Worm (Caenorhabditis elegans) whole organism, L1 larva: ENCODE results near the gene sma-1.

Experiments
- C04F5.9 ChIP-seq: sonication (generic microtip); optimal IDR thresholded peaks from 2 replicates; lab custom pipeline; 2016; ENCODE audit warnings: missing genetic modification characterization, missing compliant biosample characterization
- egl-27 ChIP-seq, 2 experiments: fragments of 150-350 bp in 1 of 2; sonication (generic microtip); optimal IDR thresholded peaks; 3 replicates each; lab custom pipeline; 2017 to 2018; ENCODE audit warnings: missing biosample characterization in 2 of 2, missing genetic modification characterization in 2 of 2, missing genetic modification reagents in 2 of 2
- fos-1 ChIP-seq: fragments of 150-350 bp; optimal IDR thresholded peaks from 2 replicates; lab custom pipeline; 2014; ENCODE audit warnings: missing biosample characterization, missing genetic modification characterization
- nhr-237 ChIP-seq: fragments of 150-350 bp; optimal IDR thresholded peaks from 2 replicates; lab custom pipeline; 2014; ENCODE audit warnings: missing biosample characterization, missing genetic modification characterization
- nhr-47 ChIP-seq: sonication (generic microtip); optimal IDR thresholded peaks from 2 replicates; lab custom pipeline; 2016; ENCODE audit warnings: mild to moderate bottlenecking, missing genetic modification characterization, moderate library complexity, missing compliant biosample characterization
- nhr-90 ChIP-seq: sonication (generic microtip); optimal IDR thresholded peaks from 2 replicates; lab custom pipeline; 2016; ENCODE audit warnings: mild to moderate bottlenecking, missing genetic modification characterization, missing compliant biosample characterization; ENCODE audit not compliant: poor library complexity
- ztf-11 ChIP-seq, 2 experiments: sonication (generic microtip); optimal IDR thresholded peaks; 2 replicates each; lab custom pipeline; 2016 to 2017; ENCODE audit warnings: missing genetic modification characterization in 2 of 2, missing biosample characterization in 1 of 2, missing compliant biosample characterization in 1 of 2

DNA sequence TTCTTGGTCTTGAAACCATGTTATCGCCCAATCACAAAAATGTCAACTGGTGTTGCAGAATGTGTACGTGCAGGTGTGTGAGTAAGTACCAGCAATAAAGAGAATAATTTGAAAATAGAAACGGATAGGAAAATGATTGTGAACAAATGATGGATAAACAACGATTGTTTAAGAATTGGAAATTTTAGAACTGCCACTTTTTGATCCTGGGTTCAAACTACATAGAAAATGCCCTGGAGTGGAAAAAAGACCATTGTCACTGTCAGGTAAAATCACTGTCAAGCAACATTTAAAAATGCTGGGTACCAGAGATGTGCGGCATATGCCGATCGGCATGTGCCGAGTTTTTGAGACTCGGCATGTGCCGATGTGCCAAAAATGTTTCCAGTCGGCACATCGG, 16.0 kb upstream of the sma-1 start:
- no peak for TF ChIP-seq nhr-47
- TF ChIP-seq C04F5.9 (tag; lab: Kevin White, UChicago) = no peak
- no peak for TF ChIP-seq ztf-11 (tag; optimal IDR thresholded peaks at IDR 0.05; lab: Kevin White, UChicago)
- no peak for TF ChIP-seq fos-1
- TF ChIP-seq nhr-90 (tag; lab: Kevin White, UChicago) = no peak
- no peak for TF ChIP-seq nhr-237 (tag; lab: Kevin White, UChicago)
- no peak for TF ChIP-seq egl-27 (tag; optimal IDR thresholded peaks at IDR 0.05; lab: Kevin White, UChicago)
